Fruit fly (Drosophila melanogaster): ENCODE measurements around the gene IP3K1.
A peak's percentile ranks its signal among the peaks of the same experiment; 100 is the strongest.

The IP3K1 gene

DNA sequence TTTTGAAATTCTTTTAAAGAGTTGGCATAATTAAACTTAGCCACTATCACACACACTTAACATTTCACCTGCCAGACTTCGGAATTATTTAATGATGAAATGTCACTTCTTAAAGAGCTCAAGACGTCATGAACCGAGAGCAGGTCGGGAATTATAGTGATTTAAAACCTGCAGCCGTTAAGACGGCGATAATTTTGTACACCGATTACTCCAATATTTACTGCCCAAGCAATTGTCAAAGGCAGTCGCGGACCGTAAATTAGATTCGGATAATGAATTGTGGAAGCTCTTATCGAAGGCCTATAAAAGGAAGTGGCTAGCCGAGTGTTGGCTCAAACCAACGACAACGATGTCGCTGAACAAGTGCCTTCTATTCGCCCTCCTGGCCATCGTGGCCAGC lies 13.4 kb upstream of the IP3K1 start, which contains the start of gene CG17633:
Gene CG17633 (plus strand): TSS at position 326 of the 400 bp plus-strand sequence.
- TF ChIP-seq EcR (GFP tag; optimal IDR thresholded peaks at IDR 0.05) (no peak), CG4496 (GFP tag; IDR thresholded peaks at IDR 0.05) (no peak), CG17806 (tag; optimal IDR thresholded peaks at IDR 0.05) (no peak), CG13204 (GFP tag; optimal IDR thresholded peaks at IDR 0.05) (no peak), CG8159 (tag; optimal IDR thresholded peaks at IDR 0.05) (no peak), CG10348 (GFP tag; IDR thresholded peaks at IDR 0.05) (no peak), CG9948 (tag; optimal IDR thresholded peaks at IDR 0.05) (no peak), CG34367 (tag; optimal IDR thresholded peaks at IDR 0.05) (no peak), fd96Ca (GFP tag; IDR thresholded peaks at IDR 0.05) (no peak), Pif1A (GFP tag; optimal IDR thresholded peaks at IDR 0.05) (no peak), CG8301 (tag; optimal IDR thresholded peaks at IDR 0.05) (no peak), Pif1B (GFP tag; optimal IDR thresholded peaks at IDR 0.05) (no peak), Snoo (tag; optimal IDR thresholded peaks at IDR 0.05) (no peak), Ets98B (GFP tag; IDR thresholded peaks at IDR 0.05) (no peak), D1 (tag; optimal IDR thresholded peaks at IDR 0.05) (no peak), CG15710 (tag; optimal IDR thresholded peaks at IDR 0.05) (no peak), CG12605 (GFP tag; IDR thresholded peaks at IDR 0.05) (no peak), CG32121 (GFP tag; IDR thresholded peaks at IDR 0.05) (no peak)

DNA sequence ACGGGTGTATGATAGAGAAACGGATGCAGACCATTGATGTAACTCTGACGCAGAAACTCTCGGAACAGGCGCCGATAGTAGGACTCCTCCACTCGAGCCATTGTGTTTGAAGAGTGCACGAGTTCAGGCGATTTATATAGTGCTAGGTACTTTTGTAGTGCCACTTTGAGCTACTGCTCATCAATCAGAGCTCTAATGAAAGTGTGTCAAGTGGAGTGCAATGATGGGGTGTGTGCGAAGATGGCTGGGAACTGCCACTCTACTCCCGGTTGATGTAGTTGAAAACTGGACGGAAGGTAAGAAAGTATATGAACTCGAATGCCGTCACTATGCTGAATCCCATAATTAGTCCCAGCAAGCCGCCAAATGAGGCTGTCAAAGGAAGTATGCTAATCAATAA lies 11.3 kb upstream of the IP3K1 start, which contains the start of gene ppk18:
Gene ppk18 (minus strand): TSS at position 101 of the 400 bp plus-strand sequence.
- TF ChIP-seq Snoo (tag; optimal IDR thresholded peaks at IDR 0.05) (no peak), CG10348 (GFP tag; IDR thresholded peaks at IDR 0.05) (no peak), CG12605 (GFP tag; IDR thresholded peaks at IDR 0.05) (no peak), CG8159 (tag; optimal IDR thresholded peaks at IDR 0.05) (no peak), CG8301 (tag; optimal IDR thresholded peaks at IDR 0.05) (no peak), Pif1A (GFP tag; optimal IDR thresholded peaks at IDR 0.05) (no peak), fd96Ca (GFP tag; IDR thresholded peaks at IDR 0.05) (no peak), EcR (GFP tag; optimal IDR thresholded peaks at IDR 0.05) (no peak), CG34367 (tag; optimal IDR thresholded peaks at IDR 0.05) (no peak), CG9948 (tag; optimal IDR thresholded peaks at IDR 0.05) (no peak), CG17806 (tag; optimal IDR thresholded peaks at IDR 0.05) (no peak), CG14655 (GFP tag; optimal IDR thresholded peaks at IDR 0.05) (no peak), CG32121 (GFP tag; IDR thresholded peaks at IDR 0.05) (no peak)

DNA sequence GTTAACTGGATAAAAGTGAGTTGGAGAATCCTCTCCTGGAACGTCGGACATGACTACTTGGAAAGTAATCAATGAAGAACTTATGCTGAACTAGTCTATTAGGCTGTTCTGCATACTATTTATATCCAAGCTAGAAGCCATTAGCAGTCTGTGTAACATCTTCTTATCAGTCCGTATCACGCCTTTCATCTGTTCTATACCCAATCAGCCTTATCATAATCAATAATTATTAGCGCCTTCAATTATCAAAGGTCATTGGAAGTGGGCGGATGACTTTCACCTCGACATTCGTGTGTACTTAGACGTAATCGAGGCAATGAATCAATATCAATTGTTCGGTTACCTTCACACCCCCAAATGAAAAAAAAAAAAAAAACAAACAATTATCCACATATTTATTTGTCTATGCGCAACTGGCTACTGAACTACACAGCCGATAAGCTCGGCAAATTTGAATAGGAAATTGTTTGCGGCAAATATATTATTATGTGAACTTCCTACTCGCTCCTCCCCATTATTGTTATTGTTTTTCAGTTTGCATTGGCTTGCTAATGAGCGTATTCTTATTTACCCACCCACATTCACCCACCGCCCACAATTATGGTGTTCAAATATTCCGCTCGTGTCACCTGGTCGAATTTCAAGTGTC lies 7.1 kb upstream of the IP3K1 start, which contains the start of the genes ppk11 and ppk16:
Gene ppk11 (minus strand): TSS at position 51 of the 649 bp plus-strand sequence.
Gene ppk16 (minus strand): TSS at position 51 of the 649 bp plus-strand sequence.
- no peak for TF ChIP-seq Pif1B (GFP tag; optimal IDR thresholded peaks at IDR 0.05)
- TF ChIP-seq gl (tag; optimal IDR thresholded peaks at IDR 0.05) = no peak
- no peak for TF ChIP-seq CG13204 (GFP tag; optimal IDR thresholded peaks at IDR 0.05)
- no peak for TF ChIP-seq CG8301 (tag; optimal IDR thresholded peaks at IDR 0.05)
- no peak for TF ChIP-seq rn (GFP tag; IDR thresholded peaks at IDR 0.05)
- TF ChIP-seq CG14655 (GFP tag; optimal IDR thresholded peaks at IDR 0.05) = no peak

DNA sequence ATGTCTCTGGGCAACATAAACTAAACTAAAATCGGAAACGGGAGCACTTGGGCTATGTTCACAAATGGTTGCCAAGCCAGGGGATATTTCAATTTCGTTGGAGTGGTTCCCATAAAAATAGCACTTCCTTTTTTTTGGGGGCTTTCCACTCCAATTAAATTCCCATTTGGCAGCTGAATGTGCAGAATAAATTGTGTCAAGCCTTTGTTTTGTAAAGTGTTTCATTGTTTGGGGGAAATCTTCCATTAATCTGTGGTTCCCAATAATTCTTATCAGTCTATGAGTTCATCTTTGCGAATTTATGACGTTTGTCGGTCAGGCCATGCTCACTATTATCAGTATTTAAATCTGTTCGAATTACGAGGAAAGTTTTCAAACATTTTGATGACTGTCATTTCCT lies 4.3 kb upstream of the IP3K1 start:
- TF ChIP-seq CG10348 (GFP tag; IDR thresholded peaks at IDR 0.05) = no peak
- no peak for TF ChIP-seq CG34367 (tag; optimal IDR thresholded peaks at IDR 0.05)
- no peak for TF ChIP-seq CG8301 (tag; optimal IDR thresholded peaks at IDR 0.05)
- no peak for TF ChIP-seq CG15710 (tag; optimal IDR thresholded peaks at IDR 0.05)
- no peak for TF ChIP-seq CG17806 (tag; optimal IDR thresholded peaks at IDR 0.05)
- TF ChIP-seq Snoo (tag; optimal IDR thresholded peaks at IDR 0.05) = no peak
- no peak for TF ChIP-seq Pif1B (GFP tag; optimal IDR thresholded peaks at IDR 0.05)
- TF ChIP-seq CG13204 (GFP tag; optimal IDR thresholded peaks at IDR 0.05) = no peak
- no peak for TF ChIP-seq D1 (tag; optimal IDR thresholded peaks at IDR 0.05)
- TF ChIP-seq CG32121 (GFP tag; IDR thresholded peaks at IDR 0.05) = no peak
- TF ChIP-seq CG12605 (GFP tag; IDR thresholded peaks at IDR 0.05) = no peak
- no peak for TF ChIP-seq gl (tag; optimal IDR thresholded peaks at IDR 0.05)
- TF ChIP-seq CG9948 (tag; optimal IDR thresholded peaks at IDR 0.05) = no peak
- TF ChIP-seq CG4496 (GFP tag; IDR thresholded peaks at IDR 0.05) = no peak
- TF ChIP-seq rn (GFP tag; IDR thresholded peaks at IDR 0.05) = no peak
- TF ChIP-seq Pif1A (GFP tag; optimal IDR thresholded peaks at IDR 0.05) = no peak
- no peak for TF ChIP-seq CG14655 (GFP tag; optimal IDR thresholded peaks at IDR 0.05)
- TF ChIP-seq Ets98B (GFP tag; IDR thresholded peaks at IDR 0.05) = no peak
- no peak for TF ChIP-seq EcR (GFP tag; optimal IDR thresholded peaks at IDR 0.05)

DNA sequence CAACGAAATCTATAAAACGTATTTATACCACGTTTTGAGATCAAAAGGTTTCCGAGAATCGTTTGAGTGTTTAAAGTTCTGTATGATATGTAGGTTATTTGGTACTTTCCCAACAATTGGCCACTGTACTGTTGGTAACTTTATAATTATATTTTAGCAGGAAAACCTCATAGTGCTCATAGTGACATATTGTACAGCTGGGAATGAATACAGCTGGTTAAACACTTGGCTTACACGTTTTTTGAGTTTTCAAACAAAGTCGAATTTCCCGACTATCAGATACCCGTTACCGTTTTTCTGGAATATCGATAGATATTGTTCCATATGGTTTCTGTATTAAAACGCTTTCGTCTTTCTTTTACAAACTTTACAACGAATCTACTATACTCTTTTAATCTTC lies 3.8 kb upstream of the IP3K1 start:
- TF ChIP-seq CG34367 (tag; optimal IDR thresholded peaks at IDR 0.05) (no peak), CG10348 (GFP tag; IDR thresholded peaks at IDR 0.05) (no peak), CG15710 (tag; optimal IDR thresholded peaks at IDR 0.05) (no peak), CG8159 (tag; optimal IDR thresholded peaks at IDR 0.05) (no peak), Snoo (tag; optimal IDR thresholded peaks at IDR 0.05) (no peak), CG9948 (tag; optimal IDR thresholded peaks at IDR 0.05) (no peak), CG8301 (tag; optimal IDR thresholded peaks at IDR 0.05) (no peak), CG32121 (GFP tag; IDR thresholded peaks at IDR 0.05) (no peak)

DNA sequence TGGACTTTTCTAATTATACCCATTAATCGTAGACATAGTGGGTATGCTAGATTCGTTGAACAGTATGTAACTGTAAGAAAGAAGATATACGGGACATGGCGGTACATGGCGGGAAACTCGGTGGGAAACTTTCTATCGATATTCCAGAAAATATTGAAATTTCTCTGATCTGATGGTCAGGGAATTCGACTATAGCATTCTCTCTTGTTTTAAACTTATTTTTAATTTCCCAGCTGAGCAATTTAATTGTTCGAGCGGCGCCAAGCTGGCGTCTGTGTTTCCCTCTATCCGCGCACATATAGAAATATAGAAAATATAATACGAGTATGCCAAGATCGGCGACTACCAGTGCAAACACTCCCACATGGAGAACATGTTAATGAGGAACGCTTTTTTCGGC lies 3.0 kb upstream of the IP3K1 start:
- TF ChIP-seq CG17806 (tag; optimal IDR thresholded peaks at IDR 0.05) (no peak), CG13204 (GFP tag; optimal IDR thresholded peaks at IDR 0.05) (no peak), Pif1B (GFP tag; optimal IDR thresholded peaks at IDR 0.05) (no peak), CG8159 (tag; optimal IDR thresholded peaks at IDR 0.05) (no peak), CG34367 (tag; optimal IDR thresholded peaks at IDR 0.05) (no peak), CG14655 (GFP tag; optimal IDR thresholded peaks at IDR 0.05) (peak; percentile 38), CG8301 (tag; optimal IDR thresholded peaks at IDR 0.05) (peak; percentile 17), CG4496 (GFP tag; IDR thresholded peaks at IDR 0.05) (peak; percentile 31; the same call in 1 of the 3 replicates), Pif1A (GFP tag; optimal IDR thresholded peaks at IDR 0.05) (peak; percentile 20), gl (tag; optimal IDR thresholded peaks at IDR 0.05) (no peak), rn (GFP tag; IDR thresholded peaks at IDR 0.05) (no peak), fd96Ca (GFP tag; IDR thresholded peaks at IDR 0.05) (peak; percentile 52; the same call in 2 of the 3 replicates), CG9948 (tag; optimal IDR thresholded peaks at IDR 0.05) (no peak), Ets98B (GFP tag; IDR thresholded peaks at IDR 0.05) (no peak; the same call in 1 of the 2 replicates), CG32121 (GFP tag; IDR thresholded peaks at IDR 0.05) (no peak), D1 (tag; optimal IDR thresholded peaks at IDR 0.05) (no peak), EcR (GFP tag; optimal IDR thresholded peaks at IDR 0.05) (no peak), CG12605 (GFP tag; IDR thresholded peaks at IDR 0.05) (no peak), CG15710 (tag; optimal IDR thresholded peaks at IDR 0.05) (no peak), Snoo (tag; optimal IDR thresholded peaks at IDR 0.05) (no peak), CG10348 (GFP tag; IDR thresholded peaks at IDR 0.05) (no peak)
